Fruit fly (Drosophila melanogaster): Measurements from ENCODE around the gene CG14974.

CG14974 gene

dm6 chr3L:3638587-3639312 lies 17.9 kb upstream of the CG14974 start (continued):
- peak; percentile 41 for TF ChIP-seq fd102C (GFP tag; optimal IDR thresholded peaks at IDR 0.05)
- TF ChIP-seq Antp (GFP tag; optimal IDR thresholded peaks at IDR 0.05) = peak; percentile 39
- peak; percentile 63 for TF ChIP-seq CG17385 (GFP tag; optimal IDR thresholded peaks at IDR 0.05)
- peak; percentile 79 for TF ChIP-seq CG1529 (GFP tag; optimal IDR thresholded peaks at IDR 0.05)
- TF ChIP-seq CG4424 (GFP tag; optimal IDR thresholded peaks at IDR 0.05) = peak; percentile 87
- TF ChIP-seq Hey (tag; optimal IDR thresholded peaks at IDR 0.05) = no peak
- TF ChIP-seq tgo (GFP tag; IDR thresholded peaks at IDR 0.05) = peak; percentile 50; the same call in 2 of the 3 replicates
- TF ChIP-seq gce (GFP tag; IDR thresholded peaks at IDR 0.05) = peak; percentile 72; the same call in 2 of the 3 replicates
- no peak for TF ChIP-seq knrl (GFP tag; IDR thresholded peaks at IDR 0.05; ENCODE audit: partially characterized antibody)
- no peak for TF ChIP-seq Dbx (GFP tag; IDR thresholded peaks at IDR 0.05)
- TF ChIP-seq Dfd (GFP tag; optimal IDR thresholded peaks at IDR 0.05) = no peak
- TF ChIP-seq CG17912 (GFP tag; optimal IDR thresholded peaks at IDR 0.05) = no peak
- TF ChIP-seq hkb (optimal IDR thresholded peaks at IDR 0.05) = no peak
- TF ChIP-seq hkb (GFP tag; IDR thresholded peaks at IDR 0.05) = peak; percentile 73
- TF ChIP-seq Xrp1 (GFP tag; IDR thresholded peaks at IDR 0.05) = peak; percentile 88
- peak; percentile 35 for TF ChIP-seq trh (GFP tag; optimal IDR thresholded peaks at IDR 0.05)
- peak; percentile 47 for TF ChIP-seq CG1603 (tag; optimal IDR thresholded peaks at IDR 0.05)
- peak; percentile 76 for TF ChIP-seq CG4707 (GFP tag; optimal IDR thresholded peaks at IDR 0.05)
- TF ChIP-seq slbo (GFP tag; IDR thresholded peaks at IDR 0.05) = 0 out of 2 replicates have a peak, but pooled peaks have one; percentile 12
- TF ChIP-seq CG43689 (GFP tag; IDR thresholded peaks at IDR 0.05) = no peak
- no peak for TF ChIP-seq Lpt (GFP tag; optimal IDR thresholded peaks at IDR 0.05)
- no peak for TF ChIP-seq Deaf1 (tag; optimal IDR thresholded peaks at IDR 0.05)
- TF ChIP-seq CG7987 (GFP tag; optimal IDR thresholded peaks at IDR 0.05) = no peak
- peak; percentile 60 for TF ChIP-seq CG18619 (GFP tag; optimal IDR thresholded peaks at IDR 0.05)
- TF ChIP-seq ERR (GFP tag; optimal IDR thresholded peaks at IDR 0.05) = no peak
- TF ChIP-seq CG14441 (GFP tag; IDR thresholded peaks at IDR 0.05) = peak; percentile 49
- TF ChIP-seq Hr3 (GFP tag; optimal IDR thresholded peaks at IDR 0.05) = peak; percentile 75
- peak; percentile 26 for TF ChIP-seq CG6683 (GFP tag; optimal IDR thresholded peaks at IDR 0.05)
- peak; percentile 77 for TF ChIP-seq CG13775 (GFP tag; optimal IDR thresholded peaks at IDR 0.05)
- TF ChIP-seq TFAM (GFP tag; optimal IDR thresholded peaks at IDR 0.05) = peak; percentile 21
- no peak for TF ChIP-seq D (optimal IDR thresholded peaks at IDR 0.05)
- peak; percentile 62 for TF ChIP-seq D (GFP tag; optimal IDR thresholded peaks at IDR 0.05)
- TF ChIP-seq BtbVII (GFP tag; optimal IDR thresholded peaks at IDR 0.05) = no peak
- TF ChIP-seq lola (GFP tag; optimal IDR thresholded peaks at IDR 0.05) = peak in 1 of 3 experiments; percentile 93
- peak; percentile 0 for TF ChIP-seq pb (GFP tag; optimal IDR thresholded peaks at IDR 0.05)
- TF ChIP-seq CG34224 (GFP tag; IDR thresholded peaks at IDR 0.05; ENCODE audit: partially characterized antibody) = no peak
- peak; percentile 99 for TF ChIP-seq sens (GFP tag)
- TF ChIP-seq GATAe (GFP tag; conservative IDR thresholded peaks at IDR 0.05) = no peak
- peak; percentile 47 for TF ChIP-seq Mes4 (GFP tag; optimal IDR thresholded peaks at IDR 0.05)
- peak; percentile 57 for TF ChIP-seq D19A (tag; optimal IDR thresholded peaks at IDR 0.05)
- TF ChIP-seq ranshi (GFP tag; IDR thresholded peaks at IDR 0.05) = peak; percentile 62; the same call in 1 of the 2 replicates
- peak; percentile 51 for TF ChIP-seq ems (GFP tag; optimal IDR thresholded peaks at IDR 0.05)
- peak; percentile 84 for TF ChIP-seq Med (GFP tag)
- TF ChIP-seq CG10147 (GFP tag; optimal IDR thresholded peaks at IDR 0.05) = no peak
- peak; percentile 50; the same call in 1 of the 2 replicates for TF ChIP-seq Ptx1 (GFP tag; IDR thresholded peaks at IDR 0.05)
- peak; percentile 68 for TF ChIP-seq CG10959 (GFP tag; IDR thresholded peaks at IDR 0.05)
- TF ChIP-seq CG5953 (GFP tag; IDR thresholded peaks at IDR 0.05) = no peak
- no peak for TF ChIP-seq CG42726 (GFP tag; IDR thresholded peaks at IDR 0.05; ENCODE audit: partially characterized antibody)
- TF ChIP-seq Oli (tag; optimal IDR thresholded peaks at IDR 0.05) = peak; percentile 86
- peak; percentile 56 for TF ChIP-seq CG13123 (GFP tag; optimal IDR thresholded peaks at IDR 0.05)

All from whole organism, embryonic.